Fruit fly (Drosophila melanogaster) whole organism, pupa: ENCODE measurements around the gene CG12012.

ENCODE experiments used
- CG13204 ChIP-seq: fragments of 200-800 bp; sonication (Bioruptor generic); optimal IDR thresholded peaks from 2 replicates; lab custom pipeline; 2018; ENCODE audit warnings: missing biosample characterization, mild to moderate bottlenecking, missing genetic modification characterization, moderate library complexity
- CG4496 ChIP-seq: fragments of 200-800 bp; sonication (Bioruptor generic); IDR thresholded peaks from 3 replicates; pipeline ENCODE4 v1.3.6; 2022; ENCODE audit warnings: missing biosample characterization, missing genetic modification characterization
- CG8159 ChIP-seq: fragments of 200-800 bp; sonication (Bioruptor generic); optimal IDR thresholded peaks from 3 replicates; lab custom pipeline; 2018; ENCODE audit warnings: missing biosample characterization, mild to moderate bottlenecking, missing genetic modification characterization, moderate library complexity
- D1 ChIP-seq: fragments of 200-800 bp; sonication (Bioruptor generic); optimal IDR thresholded peaks from 2 replicates; lab custom pipeline; 2018; ENCODE audit warnings: missing biosample characterization, mild to moderate bottlenecking, missing genetic modification characterization, moderate library complexity
- Snoo ChIP-seq: fragments of 200-800 bp; sonication (Bioruptor generic); optimal IDR thresholded peaks from 3 replicates; lab custom pipeline; 2017; ENCODE audit warnings: missing biosample characterization, mild to moderate bottlenecking, missing genetic modification characterization, inconsistent platforms
- fd96Ca ChIP-seq: fragments of 200-800 bp; sonication (Bioruptor generic); IDR thresholded peaks from 3 replicates; pipeline ENCODE4 v1.3.6; 2022; ENCODE audit warnings: missing biosample characterization, missing genetic modification characterization
- gl ChIP-seq: fragments of 200-800 bp; sonication (Bioruptor generic); optimal IDR thresholded peaks from 2 replicates; lab custom pipeline; 2018; ENCODE audit warnings: missing biosample characterization, mild to moderate bottlenecking, missing genetic modification characterization

DNA sequence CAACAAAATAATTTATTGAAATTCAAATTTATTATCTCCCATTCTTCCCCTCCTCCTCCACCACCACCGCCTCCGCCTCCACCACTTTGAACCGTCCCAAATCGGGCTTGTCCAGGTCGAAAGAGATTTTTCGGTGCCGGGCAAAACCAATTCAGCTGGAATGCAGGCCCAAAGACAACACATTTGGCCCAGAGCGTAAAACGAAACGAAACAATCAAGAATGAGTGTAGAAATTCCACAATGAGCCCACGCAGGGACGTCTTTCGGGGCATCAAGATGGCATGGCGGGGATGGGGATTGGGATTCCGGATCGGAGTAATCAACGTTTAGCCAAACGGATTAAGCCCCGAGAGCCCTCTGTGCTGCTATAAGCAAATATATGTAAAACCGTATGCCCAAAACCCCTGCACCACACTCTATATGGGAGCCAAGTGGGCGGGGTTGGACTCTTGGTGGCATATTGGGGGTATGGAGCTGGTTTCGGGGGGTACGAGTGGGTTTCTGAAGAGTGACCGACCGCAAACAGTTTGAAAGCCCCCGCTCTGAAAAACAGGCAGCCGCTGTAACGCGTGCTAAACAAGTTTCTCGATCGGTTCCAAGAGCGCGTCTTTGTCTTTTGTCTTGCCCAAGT, 7.5 kb downstream of the CG12012 start:
- TF ChIP-seq CG13204 (GFP tag; lab: Kevin White, UChicago) = peak; percentile 58
- TF ChIP-seq Snoo (tag; lab: Kevin White, UChicago) = no peak
- no peak for TF ChIP-seq D1 (tag; lab: Kevin White, UChicago)
- TF ChIP-seq CG4496 (GFP tag; lab: Robert Waterston, UW) = no peak
- TF ChIP-seq fd96Ca (GFP tag; lab: Robert Waterston, UW) = no peak
- no peak for TF ChIP-seq CG8159
- TF ChIP-seq gl (tag; lab: Kevin White, UChicago) = no peak
